Fruit fly (Drosophila melanogaster) Kc167 (cell line): ENCODE results near the gene wapl.

Experiments used
- Myc ChIP-seq: fragments of >200 bp; optimal IDR thresholded peaks from 2 replicates; lab custom pipeline; 2017; ENCODE audit warnings: missing external identifiers
- Sin3A ChIP-seq: fragments of >200 bp; optimal IDR thresholded peaks from 2 replicates; lab custom pipeline; 2018; ENCODE audit warnings: missing external identifiers
- h ChIP-seq: fragments of >200 bp; optimal IDR thresholded peaks from 3 replicates; lab custom pipeline; 2018; ENCODE audit warnings: missing external identifiers
- insv ChIP-seq: fragments of >200 bp; optimal IDR thresholded peaks from 3 replicates; lab custom pipeline; 2018; ENCODE audit warnings: missing external identifiers
- psq ChIP-seq: fragments of >200 bp; optimal IDR thresholded peaks from 2 replicates; lab custom pipeline; 2017; ENCODE audit warnings: missing external identifiers
- ttk ChIP-seq: sonication (Bioruptor generic); optimal IDR thresholded peaks from 2 replicates; lab custom pipeline; 2017; ENCODE audit warnings: missing external identifiers

DNA sequence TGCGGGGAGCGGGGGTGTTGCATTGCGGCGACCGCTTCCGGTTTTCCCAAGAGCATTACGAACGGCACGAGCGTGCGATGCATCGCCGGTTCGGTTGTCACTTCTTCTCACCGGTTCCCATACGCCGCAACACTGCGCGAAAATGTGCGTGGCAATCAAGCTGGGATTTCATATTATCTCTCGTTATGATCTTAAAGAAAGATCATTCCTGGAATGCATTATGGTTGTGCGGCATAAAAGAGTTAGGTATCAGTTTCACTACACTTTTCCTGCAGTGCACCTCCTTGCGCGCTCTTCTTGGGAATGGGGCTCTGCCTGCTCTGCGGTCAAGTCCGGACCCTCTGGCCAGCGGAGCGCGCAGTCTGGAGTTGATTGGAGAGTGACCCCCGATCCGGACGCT, 7.3 kb upstream of the wapl start:
- no peak for TF ChIP-seq psq (lab: Kevin White, UChicago)
- no peak for TF ChIP-seq Myc (lab: Kevin White, UChicago)
- TF ChIP-seq h: no peak
- no peak for TF ChIP-seq ttk
- TF ChIP-seq Sin3A: no peak
- no peak for TF ChIP-seq insv (lab: Kevin White, UChicago)
